Fruit fly (Drosophila melanogaster) whole organism, embryonic: ENCODE measurements around the gene CCDC53.

Experiments used
- Antp ChIP-seq: fragments of 200-800 bp; sonication (Bioruptor generic); optimal IDR thresholded peaks from 3 replicates; lab custom pipeline; 2016; ENCODE audit warnings: missing biosample characterization, missing genetic modification characterization
- CG10462 ChIP-seq: fragments of 200-800 bp; sonication (Bioruptor generic); optimal IDR thresholded peaks from 2 replicates; lab custom pipeline; 2016; ENCODE audit warnings: missing biosample characterization, missing genetic modification characterization
- CG10543 ChIP-seq: fragments of 200-800 bp; sonication (Bioruptor generic); optimal IDR thresholded peaks from 3 replicates; lab custom pipeline; 2017; ENCODE audit warnings: missing biosample characterization, mild to moderate bottlenecking, missing genetic modification characterization, moderate library complexity
- CG12155 ChIP-seq: fragments of 200-800 bp; sonication (Bioruptor generic); optimal IDR thresholded peaks from 3 replicates; lab custom pipeline; 2016; ENCODE audit warnings: missing biosample characterization, missing genetic modification characterization
- CG12659 ChIP-seq: fragments of 200-800 bp; sonication (Bioruptor generic); optimal IDR thresholded peaks from 3 replicates; lab custom pipeline; 2017; ENCODE audit warnings: mild to moderate bottlenecking, missing biosample characterization, missing genetic modification reagents, missing genetic modification characterization
- CG12769 ChIP-seq: fragments of 200-800 bp; sonication (Bioruptor generic); optimal IDR thresholded peaks from 2 replicates; lab custom pipeline; 2019; ENCODE audit warnings: missing biosample characterization, mild to moderate bottlenecking, missing genetic modification characterization, moderate library complexity
- CG15073 ChIP-seq: fragments of 200-800 bp; sonication (Bioruptor generic); optimal IDR thresholded peaks from 2 replicates; lab custom pipeline; 2016; ENCODE audit warnings: missing biosample characterization, missing genetic modification characterization
- CG15479 ChIP-seq: fragments of 200-800 bp; sonication (Bioruptor generic); optimal IDR thresholded peaks from 3 replicates; lab custom pipeline; 2019; ENCODE audit warnings: missing biosample characterization, mild to moderate bottlenecking, missing genetic modification characterization, moderate library complexity
- CG1603 ChIP-seq: fragments of 200-800 bp; sonication (Bioruptor generic); optimal IDR thresholded peaks from 2 replicates; lab custom pipeline; 2019; ENCODE audit warnings: missing biosample characterization, mild to moderate bottlenecking, missing genetic modification characterization, moderate library complexity
- CG2120 ChIP-seq: fragments of 200-800 bp; sonication (Bioruptor generic); optimal IDR thresholded peaks from 3 replicates; lab custom pipeline; 2016; ENCODE audit warnings: missing biosample characterization, missing genetic modification characterization
- CG34376 ChIP-seq: fragments of 200-800 bp; sonication (Bioruptor generic); optimal IDR thresholded peaks from 2 replicates; lab custom pipeline; 2018; ENCODE audit warnings: missing biosample characterization, mild to moderate bottlenecking, missing genetic modification characterization
- CG34422 ChIP-seq: fragments of 200-800 bp; sonication (Bioruptor generic); IDR thresholded peaks from 3 replicates; pipeline ENCODE4 v1.3.6; 2022; ENCODE audit warnings: missing biosample characterization, missing genetic modification characterization
- CG42726 ChIP-seq: fragments of 200-800 bp; sonication (Bioruptor generic); IDR thresholded peaks from 2 replicates; pipeline ENCODE4 v1.3.6; 2022; ENCODE audit warnings: missing biosample characterization, missing genetic modification characterization; ENCODE audit not compliant: partially characterized antibody
- CG6854 ChIP-seq: fragments of 200-800 bp; sonication (Bioruptor generic); optimal IDR thresholded peaks from 3 replicates; lab custom pipeline; 2017; ENCODE audit warnings: missing biosample characterization, mild to moderate bottlenecking, missing genetic modification characterization
- CG7271 ChIP-seq: fragments of 200-800 bp; sonication (Bioruptor generic); optimal IDR thresholded peaks from 2 replicates; lab custom pipeline; 2018; ENCODE audit warnings: missing biosample characterization, mild to moderate bottlenecking, missing genetic modification characterization, moderate library complexity
- CG8290 ChIP-seq, 3 experiments: fragments of 200-800 bp; sonication (Bioruptor generic); optimal IDR thresholded peaks; 2 replicates each; lab custom pipeline; 2016 to 2019; ENCODE audit warnings: missing biosample characterization in 3 of 3, missing genetic modification characterization in 3 of 3, mild to moderate bottlenecking in 2 of 3, moderate library complexity in 1 of 3
- CG9932 ChIP-seq: fragments of 200-800 bp; sonication (Bioruptor generic); IDR thresholded peaks from 2 replicates; pipeline ENCODE4 v1.3.6; 2022; ENCODE audit warnings: missing biosample characterization, missing genetic modification characterization
- CrebB ChIP-seq: fragments of 200-800 bp; sonication (Bioruptor generic); optimal IDR thresholded peaks from 3 replicates; lab custom pipeline; 2018; ENCODE audit warnings: missing biosample characterization, mild to moderate bottlenecking, missing genetic modification characterization
- Dbx ChIP-seq: fragments of 200-800 bp; sonication (Bioruptor generic); IDR thresholded peaks from 3 replicates; pipeline ENCODE4 v1.3.6; 2022; ENCODE audit warnings: missing biosample characterization, missing genetic modification characterization
- Deaf1 ChIP-seq: fragments of 200-800 bp; optimal IDR thresholded peaks from 3 replicates; lab custom pipeline; 2019; ENCODE audit warnings: missing biosample characterization, mild to moderate bottlenecking, missing genetic modification characterization, moderate library complexity
- Dll ChIP-seq: fragments of 200-800 bp; sonication (Bioruptor generic); IDR thresholded peaks from 4 replicates; pipeline ENCODE4 v1.3.6; 2022; ENCODE audit warnings: missing biosample characterization, missing genetic modification characterization; ENCODE audit not compliant: partially characterized antibody
- Hand ChIP-seq: fragments of 200-800 bp; sonication (Bioruptor generic); optimal IDR thresholded peaks from 2 replicates; lab custom pipeline; 2017; ENCODE audit warnings: mild to moderate bottlenecking, missing biosample characterization, missing genetic modification reagents, missing genetic modification characterization
- Hmr ChIP-seq: fragments of 200-800 bp; sonication (Bioruptor generic); optimal IDR thresholded peaks from 3 replicates; lab custom pipeline; 2017; ENCODE audit warnings: mild to moderate bottlenecking, missing biosample characterization, missing genetic modification reagents, missing genetic modification characterization
- Med ChIP-seq: fragments of 200-800 bp; sonication (Bioruptor generic); peaks from one replicate; lab custom pipeline; 2016; ENCODE audit warnings: missing biosample characterization, missing genetic modification characterization, mild to moderate bottlenecking, inconsistent platforms, moderate library complexity
- Meics ChIP-seq: fragments of 200-800 bp; sonication (Bioruptor generic); optimal IDR thresholded peaks from 2 replicates; lab custom pipeline; 2017; ENCODE audit warnings: missing biosample characterization, mild to moderate bottlenecking, missing genetic modification characterization
- PHDP ChIP-seq: fragments of 200-800 bp; sonication (Bioruptor generic); optimal IDR thresholded peaks from 3 replicates; lab custom pipeline; 2018; ENCODE audit warnings: missing biosample characterization, mild to moderate bottlenecking, missing genetic modification characterization, moderate library complexity
- Poxn ChIP-seq: fragments of 200-800 bp; sonication (Bioruptor generic); IDR thresholded peaks from 2 replicates; pipeline ENCODE4 v1.3.6; 2022; ENCODE audit warnings: missing biosample characterization, missing genetic modification characterization
- Scr ChIP-seq: fragments of 200-800 bp; sonication (Bioruptor generic); IDR thresholded peaks from 2 replicates; pipeline ENCODE4 v1.3.6; 2022; ENCODE audit warnings: missing biosample characterization, missing genetic modification characterization; ENCODE audit not compliant: partially characterized antibody
- Spps ChIP-seq: fragments of 200-800 bp; sonication (Bioruptor generic); optimal IDR thresholded peaks from 2 replicates; lab custom pipeline; 2018; ENCODE audit warnings: missing biosample characterization, mild to moderate bottlenecking, missing genetic modification characterization
- Taf1 ChIP-seq: fragments of 200-800 bp; sonication (Bioruptor generic); IDR thresholded peaks from 2 replicates; pipeline ENCODE4 v1.3.6; 2022; ENCODE audit warnings: missing biosample characterization, missing genetic modification characterization
- ab ChIP-seq: fragments of 200-800 bp; sonication (Bioruptor generic); optimal IDR thresholded peaks from 2 replicates; lab custom pipeline; 2016; ENCODE audit warnings: missing biosample characterization, missing genetic modification characterization
- en ChIP-seq: fragments of 200-800 bp; sonication (Bioruptor generic); optimal IDR thresholded peaks from 2 replicates; lab custom pipeline; 2016; ENCODE audit warnings: missing biosample characterization, missing genetic modification characterization
- ewg ChIP-seq: fragments of 200-800 bp; sonication (Bioruptor generic); optimal IDR thresholded peaks from 3 replicates; lab custom pipeline; 2017; ENCODE audit warnings: mild to moderate bottlenecking, missing biosample characterization, missing genetic modification reagents, missing genetic modification characterization
- exex ChIP-seq: fragments of 200-800 bp; sonication (Bioruptor generic); optimal IDR thresholded peaks from 4 replicates; lab custom pipeline; 2018; ENCODE audit warnings: missing biosample characterization, mild to moderate bottlenecking, missing genetic modification characterization, moderate library complexity
- ftz-f1 ChIP-seq: fragments of 200-800 bp; sonication (Bioruptor generic); optimal IDR thresholded peaks from 2 replicates; lab custom pipeline; 2016; ENCODE audit warnings: missing biosample characterization, missing genetic modification characterization
- gem ChIP-seq: fragments of 200-800 bp; sonication (Bioruptor generic); optimal IDR thresholded peaks from 2 replicates; lab custom pipeline; 2019; ENCODE audit warnings: missing biosample characterization, mild to moderate bottlenecking, missing genetic modification characterization, moderate library complexity
- grau ChIP-seq: fragments of 200-800 bp; optimal IDR thresholded peaks from 3 replicates; lab custom pipeline; 2019; ENCODE audit warnings: missing biosample characterization, mild to moderate bottlenecking, missing genetic modification characterization, moderate library complexity
- gro ChIP-seq: fragments of 200-800 bp; sonication (Bioruptor generic); optimal IDR thresholded peaks from 2 replicates; lab custom pipeline; 2016; ENCODE audit warnings: missing biosample characterization, missing genetic modification characterization
- inv ChIP-seq: fragments of 200-800 bp; sonication (Bioruptor generic); IDR thresholded peaks from 2 replicates; pipeline ENCODE4 v1.3.6; 2022; ENCODE audit warnings: missing biosample characterization, missing genetic modification characterization; ENCODE audit not compliant: partially characterized antibody
- jing ChIP-seq: fragments of 200-800 bp; sonication (Bioruptor generic); optimal IDR thresholded peaks from 2 replicates; lab custom pipeline; 2018; ENCODE audit warnings: missing biosample characterization, mild to moderate bottlenecking, missing genetic modification characterization
- kni ChIP-seq: fragments of 200-800 bp; sonication (Bioruptor generic); optimal IDR thresholded peaks from 3 replicates; lab custom pipeline; 2017; ENCODE audit warnings: mild to moderate bottlenecking, missing biosample characterization, missing genetic modification reagents, missing genetic modification characterization
- lab ChIP-seq: fragments of 200-800 bp; sonication (Bioruptor generic); optimal IDR thresholded peaks from 3 replicates; lab custom pipeline; 2017; ENCODE audit warnings: missing biosample characterization, missing genetic modification characterization, mild to moderate bottlenecking, moderate library complexity, missing genetic modification reagents
- mirr ChIP-seq: fragments of 200-800 bp; sonication (Bioruptor generic); optimal IDR thresholded peaks from 3 replicates; lab custom pipeline; 2018; ENCODE audit warnings: missing biosample characterization, mild to moderate bottlenecking, missing genetic modification characterization
- sug ChIP-seq: fragments of 200-800 bp; optimal IDR thresholded peaks from 2 replicates; lab custom pipeline; 2019; ENCODE audit warnings: missing biosample characterization, mild to moderate bottlenecking, missing genetic modification characterization, moderate library complexity
- unc-4 ChIP-seq: fragments of 200-800 bp; sonication (Bioruptor generic); IDR thresholded peaks from 2 replicates; pipeline ENCODE4 v1.3.6; 2022; ENCODE audit warnings: missing biosample characterization, missing genetic modification characterization; ENCODE audit not compliant: partially characterized antibody
- vnd ChIP-seq: fragments of 200-800 bp; sonication (Bioruptor generic); IDR thresholded peaks from 3 replicates; pipeline ENCODE4 v1.3.6; 2022; ENCODE audit warnings: missing biosample characterization, missing genetic modification characterization; ENCODE audit not compliant: partially characterized antibody
- zfh2 ChIP-seq: fragments of 200-800 bp; sonication (Bioruptor generic); optimal IDR thresholded peaks from 2 replicates; lab custom pipeline; 2016; ENCODE audit warnings: missing biosample characterization, missing genetic modification characterization

CCDC53 gene

DNA sequence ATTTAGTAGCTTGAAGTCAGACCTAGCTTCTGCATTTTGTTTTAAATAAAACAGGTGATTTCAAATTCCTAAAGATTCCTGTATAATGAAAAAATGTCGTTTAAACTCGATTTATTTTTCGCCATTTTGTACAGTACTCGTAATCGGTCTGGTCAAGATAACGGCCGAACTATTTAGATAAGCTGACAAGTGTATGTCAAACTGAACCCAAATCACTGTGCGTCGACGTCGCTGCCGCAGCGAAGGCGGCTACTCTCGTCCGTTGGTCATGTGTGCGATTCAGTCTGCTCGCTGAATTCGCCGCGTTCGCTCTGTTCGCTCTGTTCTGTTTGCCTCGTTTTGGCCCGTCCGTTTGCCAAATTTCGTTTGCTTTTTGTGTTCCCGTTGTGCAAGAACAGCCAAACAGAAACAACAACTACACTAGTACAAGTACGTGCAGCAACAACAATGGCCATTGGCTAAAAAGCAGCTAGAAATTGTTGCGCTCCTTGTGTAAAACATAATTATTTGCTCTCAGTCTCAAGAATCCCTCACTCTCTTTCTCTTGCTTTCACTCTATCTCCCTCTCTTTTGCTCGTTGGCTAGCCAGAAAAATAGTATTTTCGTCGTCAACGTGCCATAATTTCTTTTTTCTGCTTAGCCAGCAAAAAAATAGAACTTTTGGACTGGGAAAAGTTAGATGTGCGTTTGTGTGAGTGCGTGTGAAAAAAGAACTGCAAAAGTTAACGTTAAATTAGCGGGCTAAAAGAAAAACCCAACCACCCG is 47.3 kb downstream of the CCDC53 start:
- TF ChIP-seq gem (tag; lab: Kevin White, UChicago) (peak; percentile 22), en (GFP tag; lab: Kevin White, UChicago) (no peak), CG12155 (GFP tag; lab: Kevin White, UChicago) (no peak), sug (peak; percentile 19), CG9932 (GFP tag; lab: Robert Waterston, UW) (peak; percentile 27; the same call in 1 of the 2 replicates), CG7271 (no peak), CG12769 (tag; lab: Kevin White, UChicago) (peak; percentile 97), CG2120 (GFP tag; lab: Kevin White, UChicago) (peak; percentile 49), jing (no peak), CG15479 (GFP tag; lab: Kevin White, UChicago) (peak; percentile 83), ab (GFP tag; lab: Kevin White, UChicago) (no peak), Med (GFP tag; lab: Kevin White, UChicago) (peak; percentile 86), CG10543 (GFP tag; lab: Kevin White, UChicago) (peak; percentile 61), Deaf1 (tag; lab: Kevin White, UChicago) (peak; percentile 23), Antp (GFP tag; lab: Kevin White, UChicago) (no peak), CG12659 (no peak), vnd (GFP tag; lab: Robert Waterston, UW) (0 out of 3 replicates have a peak, but pooled peaks have one; percentile 25), mirr (GFP tag; lab: Kevin White, UChicago) (peak; percentile 74), CG6854 (peak; percentile 27), Poxn (GFP tag; lab: Robert Waterston, UW) (no peak), CG10462 (GFP tag; lab: Kevin White, UChicago) (no peak), grau (peak; percentile 22), exex (tag; lab: Kevin White, UChicago) (peak; percentile 84), CG34422 (GFP tag; lab: Robert Waterston, UW) (0 out of 3 replicates have a peak, but pooled peaks have one; percentile 19), Hand (GFP tag; lab: Kevin White, UChicago) (peak; percentile 41), Spps (no peak), Taf1 (no peak), inv (GFP tag; lab: Robert Waterston, UW) (no peak), CG15073 (no peak), CG42726 (GFP tag; lab: Robert Waterston, UW) (no peak), Dll (GFP tag; lab: Robert Waterston, UW) (0 out of 4 replicates have a peak, but pooled peaks have one; percentile 17), kni (peak; percentile 22), CG1603 (tag; lab: Kevin White, UChicago) (peak; percentile 29), CG34376 (peak; percentile 61), CG8290 (GFP tag; optimal IDR thresholded peaks at IDR 0.05; lab: Kevin White, UChicago) (no peak), CG8290 (tag; optimal IDR thresholded peaks at IDR 0.05; lab: Kevin White, UChicago) (peak in 1 of 2 experiments; percentile 52), ewg (GFP tag; lab: Kevin White, UChicago) (no peak), PHDP (tag; lab: Kevin White, UChicago) (peak; percentile 31), Scr (GFP tag; lab: Robert Waterston, UW) (peak; percentile 45; the same call in 1 of the 2 replicates), Dbx (GFP tag; lab: Robert Waterston, UW) (peak; percentile 26; the same call in 1 of the 3 replicates), Meics (GFP tag; lab: Kevin White, UChicago) (peak; percentile 11), zfh2 (GFP tag; lab: Kevin White, UChicago) (peak; percentile 6), gro (GFP tag; lab: Kevin White, UChicago) (no peak), lab (GFP tag; lab: Kevin White, UChicago) (peak; percentile 51), ftz-f1 (peak; percentile 47), CrebB (peak; percentile 34), Hmr (peak; percentile 39), unc-4 (GFP tag; lab: Robert Waterston, UW) (no peak)
